Worm (Caenorhabditis elegans): Measurements from ENCODE around the gene glt-6.
A peak's percentile ranks its signal among the peaks of the same experiment; 100 is the strongest.

DNA sequence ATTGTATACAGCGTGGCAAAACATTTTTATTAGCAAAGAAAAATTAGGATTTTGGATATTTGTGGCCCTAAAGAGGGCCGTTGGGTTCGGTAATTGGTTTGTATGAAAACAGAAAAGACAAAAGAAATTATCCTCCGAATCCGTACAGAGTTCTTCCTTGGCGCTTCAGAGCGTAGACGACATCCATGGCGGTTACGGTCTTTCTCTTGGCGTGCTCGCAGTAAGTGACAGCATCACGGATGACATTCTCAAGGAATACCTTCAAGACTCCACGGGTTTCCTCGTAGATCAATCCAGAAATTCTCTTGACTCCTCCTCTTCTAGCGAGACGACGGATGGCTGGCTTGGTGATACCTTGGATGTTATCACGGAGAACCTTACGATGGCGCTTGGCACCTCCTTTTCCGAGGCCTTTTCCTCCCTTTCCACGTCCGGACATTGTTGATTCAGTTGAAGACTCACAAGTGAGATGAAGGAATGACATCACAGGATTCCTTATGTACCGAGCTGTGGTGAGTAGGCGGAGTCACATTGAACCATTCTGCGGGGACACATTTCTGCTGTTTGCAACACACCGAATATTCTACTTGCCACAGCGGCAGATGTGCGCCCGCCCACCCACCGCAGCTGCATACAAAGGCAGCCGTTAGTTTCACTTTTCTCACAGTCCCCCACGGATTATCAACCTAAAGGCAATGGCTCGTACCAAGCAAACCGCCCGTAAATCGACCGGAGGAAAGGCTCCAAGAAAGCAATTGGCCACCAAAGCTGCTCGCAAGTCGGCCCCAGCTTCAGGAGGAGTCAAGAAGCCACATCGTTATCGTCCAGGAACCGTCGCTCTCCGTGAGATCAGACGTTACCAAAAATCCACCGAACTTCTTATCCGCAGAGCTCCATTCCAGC, 15.6 kb upstream of the glt-6 start, which contains the start of the genes his-60 and his-59:
- TF ChIP-seq ceh-24 (tag; optimal IDR thresholded peaks at IDR 0.05) = no peak
- TF ChIP-seq K09A11.1 (tag; optimal IDR thresholded peaks at IDR 0.05; ENCODE audit: insufficient read depth) = no peak
- no peak for TF ChIP-seq unc-3 (GFP tag; conservative IDR thresholded peaks at IDR 0.05)
- TF ChIP-seq unc-3 (tag; optimal IDR thresholded peaks at IDR 0.05) = no peak
- no peak for TF ChIP-seq pha-4 (tag; optimal IDR thresholded peaks at IDR 0.05)
- TF ChIP-seq ceh-2 (tag; optimal IDR thresholded peaks at IDR 0.05) = no peak
- TF ChIP-seq F13H6.1 (tag; optimal IDR thresholded peaks at IDR 0.05) = no peak
- no peak for TF ChIP-seq ceh-18 (tag; optimal IDR thresholded peaks at IDR 0.05)
- TF ChIP-seq hlh-30 (tag; optimal IDR thresholded peaks at IDR 0.05; ENCODE audit: insufficient read depth) = peak; percentile 25
- no peak for TF ChIP-seq ahr-1 (tag; optimal IDR thresholded peaks at IDR 0.05)

Measured in whole organism, late embryonic.